Worm (Caenorhabditis elegans): ENCODE data around the gene reps-1.
A peak's percentile ranks its signal among the peaks of the same experiment; 100 is the strongest.
"Not testable (repeated sequence)": the region's sequence is repeated elsewhere in the genome, so short reads cannot be mapped to it uniquely, and the experiment has no call there.

Gene reps-1

DNA sequence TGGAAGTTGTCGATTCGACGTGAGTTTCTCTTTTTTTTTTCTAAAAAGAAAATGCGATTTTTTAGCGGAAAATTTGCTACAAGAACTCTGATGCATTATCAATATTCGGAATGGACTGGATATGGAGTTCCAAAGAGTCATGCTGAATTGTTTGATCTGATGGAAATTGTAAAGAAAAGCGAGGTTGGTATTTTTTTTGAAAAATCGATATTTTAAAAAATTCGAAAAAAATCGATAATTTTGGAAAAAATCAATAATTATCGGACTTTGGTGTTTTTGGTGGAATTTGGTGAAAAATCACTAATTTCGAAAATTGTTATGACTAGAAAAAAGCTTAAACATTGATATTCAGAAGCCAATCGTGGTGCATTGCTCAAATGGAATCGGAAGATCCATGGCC is 28.9 kb upstream of the reps-1 start:
- TF ChIP-seq tbx-37 (GFP tag; conservative IDR thresholded peaks at IDR 0.05) (no peak), ceh-13 (GFP tag; optimal IDR thresholded peaks at IDR 0.05) (no peak), hnd-1 (tag; optimal IDR thresholded peaks at IDR 0.05) (no peak), ama-1 (optimal IDR thresholded peaks at IDR 0.05) (no peak), ceh-36 (tag; optimal IDR thresholded peaks at IDR 0.05) (no peak), hmg-4 (GFP tag; optimal IDR thresholded peaks at IDR 0.05) (no peak), tbx-11 (GFP tag; IDR thresholded peaks at IDR 0.05) (no peak), sea-1 (GFP tag; conservative IDR thresholded peaks at IDR 0.05) (no peak), ets-7 (tag; optimal IDR thresholded peaks at IDR 0.05) (no peak), tra-4 (tag; optimal IDR thresholded peaks at IDR 0.05) (no peak), flt-1 (GFP tag; IDR thresholded peaks at IDR 0.05) (no peak), scrt-1 (GFP tag; IDR thresholded peaks at IDR 0.05) (no peak), F13C5.2 (tag; optimal IDR thresholded peaks at IDR 0.05) (no peak), pes-1 (GFP tag; IDR thresholded peaks at IDR 0.05) (no peak), hmbx-1 (tag; optimal IDR thresholded peaks at IDR 0.05) (no peak), B0310.2 (tag; optimal IDR thresholded peaks at IDR 0.05) (no peak)

DNA sequence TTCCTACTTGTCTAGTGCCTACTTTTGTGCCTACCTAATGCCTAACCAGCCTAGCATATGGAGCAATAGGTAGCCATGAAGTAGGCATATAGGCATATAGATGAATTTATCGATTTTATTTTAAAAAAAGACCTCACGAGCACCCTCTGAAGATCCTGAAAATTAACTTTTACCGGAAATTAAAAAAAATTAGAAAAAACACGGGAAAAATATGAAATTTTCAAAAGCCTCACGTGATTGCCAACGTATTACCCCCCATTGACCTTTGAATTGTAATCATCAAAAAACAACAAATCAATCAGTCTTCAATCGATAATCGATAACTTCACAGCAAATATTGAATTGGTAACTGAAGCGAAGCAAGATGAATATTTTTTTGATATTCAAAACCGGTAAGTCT is 24.0 kb upstream of the reps-1 start, which contains the start of gene Y39B6A.30:
TSS of gene Y39B6A.30 (plus strand) at position 301 of the 400 bp plus-strand sequence.
- not testable (repeated sequence) for TF ChIP-seq tra-4, F13C5.2, ceh-36 (tag; optimal IDR thresholded peaks at IDR 0.05)

DNA sequence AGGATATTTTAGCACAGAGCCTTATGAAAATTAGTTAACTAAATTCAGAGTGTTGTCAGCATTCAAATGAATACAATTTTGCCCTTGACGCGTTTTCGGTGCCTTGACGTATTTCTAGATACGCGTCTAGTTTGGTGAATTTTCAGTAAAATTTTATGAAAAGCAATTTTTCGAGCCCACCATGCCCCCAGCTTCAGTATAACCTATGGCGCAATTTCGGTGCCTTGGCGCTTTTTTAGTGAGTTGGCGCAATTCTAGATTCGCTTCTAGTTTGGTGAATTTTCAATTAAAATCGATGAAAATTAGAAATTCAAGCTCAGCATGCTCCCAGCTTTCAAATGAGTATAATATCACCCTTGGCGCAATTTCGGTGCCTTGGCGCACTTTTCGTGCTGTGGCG is 22.9 kb upstream of the reps-1 start:
- TF ChIP-seq ets-7 (tag; optimal IDR thresholded peaks at IDR 0.05) = no peak
- TF ChIP-seq scrt-1 (GFP tag; IDR thresholded peaks at IDR 0.05) = no peak
- no peak for TF ChIP-seq tbx-11 (GFP tag; IDR thresholded peaks at IDR 0.05)
- no peak for TF ChIP-seq hnd-1 (tag; optimal IDR thresholded peaks at IDR 0.05)
- TF ChIP-seq tbx-37 (GFP tag; conservative IDR thresholded peaks at IDR 0.05) = no peak
- no peak for TF ChIP-seq sea-1 (GFP tag; conservative IDR thresholded peaks at IDR 0.05)
- TF ChIP-seq F13C5.2 (tag; optimal IDR thresholded peaks at IDR 0.05) = no peak
- TF ChIP-seq ceh-36 (tag; optimal IDR thresholded peaks at IDR 0.05) = no peak
- TF ChIP-seq tra-4 (tag; optimal IDR thresholded peaks at IDR 0.05) = no peak
- no peak for TF ChIP-seq B0310.2 (tag; optimal IDR thresholded peaks at IDR 0.05)
- TF ChIP-seq pes-1 (GFP tag; IDR thresholded peaks at IDR 0.05) = no peak
- TF ChIP-seq hmg-4 (GFP tag; optimal IDR thresholded peaks at IDR 0.05) = no peak
- TF ChIP-seq flt-1 (GFP tag; IDR thresholded peaks at IDR 0.05) = no peak
- no peak for TF ChIP-seq ama-1 (optimal IDR thresholded peaks at IDR 0.05)

DNA sequence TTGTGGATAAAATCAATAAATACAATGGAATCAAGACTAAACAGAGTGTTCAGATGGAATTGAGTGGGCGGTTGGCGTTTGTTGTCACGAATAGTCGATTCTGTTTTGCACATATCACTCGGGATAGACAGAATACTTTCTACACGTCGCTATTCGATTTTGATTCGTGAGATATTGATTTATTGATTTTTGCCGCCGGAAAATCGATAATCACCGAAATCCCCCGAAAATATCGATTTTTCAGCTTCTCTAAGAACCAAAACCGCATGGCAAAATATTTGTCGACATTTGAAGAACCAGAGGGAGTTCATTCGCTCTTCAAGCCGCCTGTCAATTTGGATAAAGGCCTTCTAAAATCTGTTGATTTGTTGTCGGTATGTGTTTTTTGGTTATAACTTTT is 20.1 kb upstream of the reps-1 start:
- no peak for TF ChIP-seq aly-1 (tag; optimal IDR thresholded peaks at IDR 0.05)
- no peak for TF ChIP-seq flt-1 (GFP tag; IDR thresholded peaks at IDR 0.05)
- TF ChIP-seq pes-1 (GFP tag; IDR thresholded peaks at IDR 0.05) = no peak
- TF ChIP-seq ama-1 (optimal IDR thresholded peaks at IDR 0.05) = no peak
- TF ChIP-seq hnd-1 (tag; optimal IDR thresholded peaks at IDR 0.05) = no peak

DNA sequence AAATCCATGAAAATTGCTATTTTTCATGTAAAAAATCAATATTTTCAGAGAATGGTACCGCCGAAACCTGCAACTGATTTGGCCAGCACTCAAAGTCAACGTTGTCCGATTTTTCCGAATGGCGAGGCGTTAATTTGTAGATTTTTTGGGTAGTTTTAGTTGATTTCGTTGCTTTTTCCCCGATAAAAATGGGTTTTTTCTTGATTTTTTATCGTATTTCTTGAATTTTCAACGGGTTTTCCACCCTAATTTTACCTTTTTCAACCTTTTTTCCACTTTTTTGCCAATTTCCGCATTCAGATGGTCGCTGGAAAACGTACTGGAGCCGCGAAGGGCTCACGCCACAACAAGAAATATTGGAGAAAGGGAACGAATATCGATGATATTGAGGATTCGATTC is 11.4 kb upstream of the reps-1 start, which contains the start of gene Y39B6A.33:
TSS of gene Y39B6A.33 (plus strand) at position 301 of the 400 bp plus-strand sequence.
- TF ChIP-seq F13C5.2 (tag; optimal IDR thresholded peaks at IDR 0.05) (no peak), tbx-37 (GFP tag; conservative IDR thresholded peaks at IDR 0.05) (no peak), hmg-4 (GFP tag; optimal IDR thresholded peaks at IDR 0.05) (no peak), scrt-1 (GFP tag; IDR thresholded peaks at IDR 0.05) (no peak), ets-7 (tag; optimal IDR thresholded peaks at IDR 0.05) (no peak), aly-1 (tag; optimal IDR thresholded peaks at IDR 0.05) (no peak), tbx-11 (GFP tag; IDR thresholded peaks at IDR 0.05) (no peak), ceh-36 (tag; optimal IDR thresholded peaks at IDR 0.05) (no peak), tra-4 (tag; optimal IDR thresholded peaks at IDR 0.05) (no peak)

DNA sequence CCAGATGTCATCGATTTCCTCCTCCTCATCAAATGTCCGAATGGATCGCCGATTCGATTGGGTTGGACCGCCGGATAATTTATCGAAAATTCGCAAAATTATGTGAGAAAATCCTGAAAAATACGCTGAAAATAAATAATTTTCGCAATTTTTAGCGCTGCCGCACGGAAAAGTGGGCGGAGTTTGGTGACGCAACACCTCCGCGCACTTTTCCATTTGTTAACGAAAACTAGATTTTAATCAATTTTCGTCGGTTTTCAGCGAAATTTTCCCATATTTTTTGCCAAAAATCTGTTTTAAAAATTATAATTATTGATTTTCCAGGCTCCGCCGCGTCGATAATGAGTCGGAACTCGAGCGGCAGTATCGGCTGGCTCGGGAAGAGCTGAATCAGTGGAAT is 10.7 kb upstream of the reps-1 start, which contains the start of gene Y39B6A.34:
TSS of gene Y39B6A.34 (plus strand) at position 3 of the 400 bp plus-strand sequence.
- TF ChIP-seq ama-1 (optimal IDR thresholded peaks at IDR 0.05) (no peak), tra-4 (tag; optimal IDR thresholded peaks at IDR 0.05) (no peak), pes-1 (GFP tag; IDR thresholded peaks at IDR 0.05) (peak; percentile 59; the same call in 1 of the 2 replicates)

DNA sequence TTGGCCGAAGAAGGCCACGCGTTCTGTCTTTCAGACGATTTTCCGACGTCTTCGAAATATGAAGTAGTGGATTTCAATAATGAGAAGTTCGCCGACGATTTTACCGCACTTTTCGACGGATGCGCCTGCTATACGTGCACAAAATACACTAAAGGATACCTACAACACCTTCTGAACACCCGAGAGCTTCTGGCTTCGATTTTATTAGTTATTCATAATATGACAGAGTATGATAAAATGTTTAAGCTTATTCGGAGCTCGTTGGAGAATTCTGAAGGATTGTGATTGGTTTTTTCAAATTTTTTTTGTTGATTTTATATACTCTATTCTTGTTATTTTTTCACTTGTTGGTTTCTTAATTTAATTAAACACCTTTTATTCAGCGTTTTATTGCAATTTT is 10.2 kb upstream of the reps-1 start:
- no peak for TF ChIP-seq pes-1 (GFP tag; IDR thresholded peaks at IDR 0.05)

DNA sequence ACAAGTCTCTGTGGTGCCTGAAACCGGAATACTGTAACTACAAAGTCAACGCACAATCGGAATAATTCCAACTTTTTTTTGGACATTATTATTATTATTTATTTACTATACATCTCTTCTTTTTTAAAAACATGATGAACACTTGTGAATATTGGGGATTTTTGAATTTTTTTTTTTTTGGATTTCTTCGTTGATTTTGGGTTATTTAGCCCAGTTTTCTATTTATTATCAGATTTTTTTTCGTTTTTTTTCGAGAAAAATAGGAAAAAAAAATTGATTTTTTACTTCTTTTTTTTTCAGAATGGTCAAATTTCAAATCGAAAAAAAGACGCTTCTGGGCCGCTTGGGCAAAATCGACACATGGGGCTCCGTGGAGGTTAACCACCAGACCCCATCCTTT is 7.7 kb upstream of the reps-1 start, which contains the start of gene tgt-2:
TSS of gene tgt-2 (plus strand) at position 301 of the 400 bp plus-strand sequence.
- TF ChIP-seq F13C5.2 (tag; optimal IDR thresholded peaks at IDR 0.05) (no peak), tra-4 (tag; optimal IDR thresholded peaks at IDR 0.05) (no peak), flt-1 (GFP tag; IDR thresholded peaks at IDR 0.05) (no peak), ets-7 (tag; optimal IDR thresholded peaks at IDR 0.05) (no peak), hnd-1 (tag; optimal IDR thresholded peaks at IDR 0.05) (no peak), B0310.2 (tag; optimal IDR thresholded peaks at IDR 0.05) (no peak), pes-1 (GFP tag; IDR thresholded peaks at IDR 0.05) (no peak), hmg-4 (GFP tag; optimal IDR thresholded peaks at IDR 0.05) (no peak), tbx-11 (GFP tag; IDR thresholded peaks at IDR 0.05) (no peak), hmbx-1 (tag; optimal IDR thresholded peaks at IDR 0.05) (no peak), ceh-13 (GFP tag; optimal IDR thresholded peaks at IDR 0.05) (no peak), scrt-1 (GFP tag; IDR thresholded peaks at IDR 0.05) (no peak), ceh-36 (tag; optimal IDR thresholded peaks at IDR 0.05) (no peak)

DNA sequence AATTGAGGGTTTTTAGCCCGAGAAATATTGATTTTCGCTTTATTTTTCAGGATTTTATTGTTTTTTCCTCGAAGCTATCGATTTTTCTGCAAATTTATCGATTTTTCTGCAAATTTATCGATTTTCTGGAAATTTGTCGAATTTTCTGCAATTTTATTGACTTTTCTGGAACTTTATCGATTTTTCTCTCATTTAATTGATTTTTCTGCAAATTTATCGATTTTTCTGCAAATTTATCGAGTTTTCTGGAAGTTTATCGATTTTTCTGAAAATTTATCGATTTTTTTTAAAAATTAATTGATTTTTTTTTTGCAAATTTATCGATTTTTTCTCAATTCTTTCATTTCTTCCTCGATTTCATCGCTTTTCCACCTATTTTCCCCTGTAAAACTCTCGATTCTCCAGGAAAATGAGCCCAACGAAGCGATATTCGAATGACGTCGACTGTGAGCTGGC is 3.3 kb upstream of the reps-1 start, which contains the start of gene gtf-2F2:
TSS of gene gtf-2F2 (plus strand) at position 406 of the 456 bp plus-strand sequence.
- TF ChIP-seq hnd-1 (tag; optimal IDR thresholded peaks at IDR 0.05) (no peak), tbx-11 (GFP tag; IDR thresholded peaks at IDR 0.05) (no peak), B0310.2 (tag; optimal IDR thresholded peaks at IDR 0.05) (no peak), hmbx-1 (tag; optimal IDR thresholded peaks at IDR 0.05) (no peak), ceh-36 (tag; optimal IDR thresholded peaks at IDR 0.05) (no peak)

All from whole organism, early embryonic.